Worm (Caenorhabditis elegans) whole organism, early embryonic: ENCODE results near the gene F55F10.1.
"Not testable (repeated sequence)": the region's sequence is repeated elsewhere in the genome, so short reads cannot be mapped to it uniquely, and the experiment has no call there.

Experiments used
- B0310.2 ChIP-seq: sonication (generic microtip); optimal IDR thresholded peaks from 2 replicates; lab custom pipeline; 2016; ENCODE audit warnings: mild to moderate bottlenecking, missing genetic modification characterization, missing compliant biosample characterization
- F13C5.2 ChIP-seq: sonication (generic microtip); optimal IDR thresholded peaks from 2 replicates; lab custom pipeline; 2017; ENCODE audit warnings: mild to moderate bottlenecking, missing genetic modification characterization, inconsistent platforms, missing compliant biosample characterization
- aly-1 ChIP-seq: sonication (generic microtip); optimal IDR thresholded peaks from 2 replicates; lab custom pipeline; 2016; ENCODE audit warnings: missing genetic modification characterization, missing compliant biosample characterization
- ama-1 ChIP-seq: fragments of 150-350 bp; optimal IDR thresholded peaks from 2 replicates; lab custom pipeline; 2014
- ceh-13 ChIP-seq: fragments of 200-800 bp; sonication (Bioruptor generic); optimal IDR thresholded peaks from 2 replicates; lab custom pipeline; 2018; ENCODE audit warnings: mild to moderate bottlenecking, missing genetic modification characterization, missing compliant biosample characterization
- ceh-36 ChIP-seq: sonication (generic microtip); optimal IDR thresholded peaks from 2 replicates; lab custom pipeline; 2016; ENCODE audit warnings: missing genetic modification characterization, inconsistent platforms, missing compliant biosample characterization
- ets-7 ChIP-seq: sonication (generic microtip); optimal IDR thresholded peaks from 2 replicates; lab custom pipeline; 2016; ENCODE audit warnings: missing genotype, missing genetic modification characterization, missing compliant biosample characterization
- flt-1 ChIP-seq: fragments of 200-800 bp; sonication (Bioruptor generic); IDR thresholded peaks from 2 replicates; pipeline ENCODE4 v1.3.6; 2022; ENCODE audit warnings: missing genetic modification characterization, missing compliant biosample characterization
- hmbx-1 ChIP-seq: sonication (generic microtip); optimal IDR thresholded peaks from 2 replicates; lab custom pipeline; 2016; ENCODE audit warnings: mild to moderate bottlenecking, missing genetic modification characterization, missing compliant biosample characterization
- hmg-4 ChIP-seq: fragments of 200-800 bp; sonication (Bioruptor generic); optimal IDR thresholded peaks from 2 replicates; lab custom pipeline; 2018; ENCODE audit warnings: mild to moderate bottlenecking, missing genetic modification characterization, missing compliant biosample characterization
- hnd-1 ChIP-seq: sonication (generic microtip); optimal IDR thresholded peaks from 2 replicates; lab custom pipeline; 2016; ENCODE audit warnings: missing genetic modification characterization, missing compliant biosample characterization
- pes-1 ChIP-seq: fragments of 200-800 bp; sonication (Bioruptor generic); IDR thresholded peaks from 2 replicates; pipeline ENCODE4 v1.3.6; 2022; ENCODE audit warnings: missing genetic modification reagents, missing genetic modification characterization, missing compliant biosample characterization
- scrt-1 ChIP-seq: fragments of 200-800 bp; sonication (Bioruptor generic); IDR thresholded peaks from 2 replicates; pipeline ENCODE4 v1.3.6; 2022; ENCODE audit warnings: missing genetic modification characterization, missing compliant biosample characterization
- sea-1 ChIP-seq: fragments of 200-800 bp; sonication (Bioruptor generic); conservative IDR thresholded peaks from 2 replicates; pipeline ENCODE4 v1.3.6; 2022; ENCODE audit warnings: missing genetic modification characterization, missing compliant biosample characterization
- tbx-11 ChIP-seq: fragments of 200-800 bp; sonication (Bioruptor generic); IDR thresholded peaks from 2 replicates; pipeline ENCODE4 v1.3.6; 2022; ENCODE audit warnings: missing genetic modification characterization, missing compliant biosample characterization
- tbx-37 ChIP-seq: fragments of 200-800 bp; sonication (Bioruptor generic); conservative IDR thresholded peaks from 2 replicates; pipeline ENCODE4 v1.3.6; 2022; ENCODE audit warnings: missing genetic modification reagents, missing genetic modification characterization, missing compliant biosample characterization
- tra-4 ChIP-seq: sonication (generic microtip); optimal IDR thresholded peaks from 2 replicates; lab custom pipeline; 2017; ENCODE audit warnings: missing genetic modification characterization, missing compliant biosample characterization

Gene F55F10.1

ce11 chrIV:4338217-4338616, 22.4 kb upstream of the F55F10.1 start:
- TF ChIP-seq scrt-1 (GFP tag; lab: Robert Waterston, UW) (no peak), hnd-1 (tag; lab: Kevin White, UChicago) (no peak), hmbx-1 (tag; lab: Kevin White, UChicago) (no peak), ama-1 (lab: Kevin White, UChicago) (no peak), tbx-11 (GFP tag; lab: Robert Waterston, UW) (no peak), flt-1 (GFP tag; lab: Robert Waterston, UW) (no peak), pes-1 (GFP tag; lab: Robert Waterston, UW) (no peak), ets-7 (no peak), B0310.2 (tag; lab: Kevin White, UChicago) (no peak), ceh-13 (GFP tag; lab: Kevin White, UChicago) (no peak), ceh-36 (tag; lab: Kevin White, UChicago) (no peak), aly-1 (tag; lab: Kevin White, UChicago) (no peak), F13C5.2 (tag; lab: Kevin White, UChicago) (no peak), hmg-4 (GFP tag; lab: Kevin White, UChicago) (no peak), tra-4 (no peak), sea-1 (GFP tag; lab: Robert Waterston, UW) (no peak)

- no peak for TF ChIP-seq F13C5.2 (tag; lab: Kevin White, UChicago)
- no peak for TF ChIP-seq tbx-11 (GFP tag; lab: Robert Waterston, UW)
- TF ChIP-seq aly-1 (tag; lab: Kevin White, UChicago): no peak
- TF ChIP-seq tbx-37 (GFP tag; lab: Robert Waterston, UW): no peak
- TF ChIP-seq scrt-1 (GFP tag; lab: Robert Waterston, UW): no peak
- TF ChIP-seq pes-1 (GFP tag; lab: Robert Waterston, UW): no peak
- no peak for TF ChIP-seq ceh-36 (tag; lab: Kevin White, UChicago)
- TF ChIP-seq ama-1 (lab: Kevin White, UChicago): no peak
- no peak for TF ChIP-seq flt-1 (GFP tag; lab: Robert Waterston, UW)
- TF ChIP-seq ets-7: no peak
- no peak for TF ChIP-seq hnd-1 (tag; lab: Kevin White, UChicago)
Measured at ce11 chrIV:4344828-4345227, 15.8 kb upstream of the F55F10.1 start.

- TF ChIP-seq hnd-1 (tag; lab: Kevin White, UChicago): no peak
- no peak for TF ChIP-seq F13C5.2 (tag; lab: Kevin White, UChicago)
- no peak for TF ChIP-seq B0310.2 (tag; lab: Kevin White, UChicago)
Measured at ce11 chrIV:4346512-4346911, 14.1 kb upstream of the F55F10.1 start, which contains the start of gene oac-52. oac-52 (minus strand) TSS chrIV:4346612.

- TF ChIP-seq ama-1 (lab: Kevin White, UChicago) (peak; percentile 53), pes-1 (GFP tag; lab: Robert Waterston, UW) (0 out of 2 replicates have a peak, but pooled peaks have one; percentile 24), tra-4 (no peak), ets-7 (no peak)
Measured at ce11 chrIV:4347578-4348003, 13.0 kb upstream of the F55F10.1 start.

ce11 chrIV:4348146-4348545, 12.5 kb upstream of the F55F10.1 start, which contains the start of gene W03B1.5:
W03B1.5 (plus strand) TSS chrIV:4348446.
- TF ChIP-seq B0310.2 (tag; lab: Kevin White, UChicago); ama-1 (lab: Kevin White, UChicago); tbx-11 (GFP tag; lab: Robert Waterston, UW): not testable (repeated sequence)

- no peak for TF ChIP-seq ceh-13 (GFP tag; lab: Kevin White, UChicago)
- no peak for TF ChIP-seq ama-1 (lab: Kevin White, UChicago)
- TF ChIP-seq pes-1 (GFP tag; lab: Robert Waterston, UW): no peak
- TF ChIP-seq ets-7: no peak
- TF ChIP-seq aly-1 (tag; lab: Kevin White, UChicago): no peak
- no peak for TF ChIP-seq tbx-11 (GFP tag; lab: Robert Waterston, UW)
- TF ChIP-seq hnd-1 (tag; lab: Kevin White, UChicago): no peak
- no peak for TF ChIP-seq flt-1 (GFP tag; lab: Robert Waterston, UW)
- no peak for TF ChIP-seq tbx-37 (GFP tag; lab: Robert Waterston, UW)
- TF ChIP-seq hmbx-1 (tag; lab: Kevin White, UChicago): no peak
- no peak for TF ChIP-seq sea-1 (GFP tag; lab: Robert Waterston, UW)
- TF ChIP-seq F13C5.2 (tag; lab: Kevin White, UChicago): no peak
- no peak for TF ChIP-seq B0310.2 (tag; lab: Kevin White, UChicago)
Measured at ce11 chrIV:4356879-4357278, 3.8 kb upstream of the F55F10.1 start, which contains the start of gene W03B1.9. W03B1.9 (minus strand) TSS chrIV:4356979.

ce11 chrIV:4357296-4357695, 3.3 kb upstream of the F55F10.1 start, which contains the start of gene sars-2:
sars-2 (plus strand) TSS chrIV:4357636.
- TF ChIP-seq flt-1 (GFP tag; lab: Robert Waterston, UW) (no peak), tbx-11 (GFP tag; lab: Robert Waterston, UW) (no peak), ceh-36 (tag; lab: Kevin White, UChicago) (no peak), hmbx-1 (tag; lab: Kevin White, UChicago) (no peak), tra-4 (no peak), ama-1 (lab: Kevin White, UChicago) (no peak), hmg-4 (GFP tag; lab: Kevin White, UChicago) (no peak), ets-7 (no peak), ceh-13 (GFP tag; lab: Kevin White, UChicago) (no peak), scrt-1 (GFP tag; lab: Robert Waterston, UW) (no peak), hnd-1 (tag; lab: Kevin White, UChicago) (no peak), sea-1 (GFP tag; lab: Robert Waterston, UW) (no peak), aly-1 (tag; lab: Kevin White, UChicago) (no peak), pes-1 (GFP tag; lab: Robert Waterston, UW) (no peak), tbx-37 (GFP tag; lab: Robert Waterston, UW) (no peak), F13C5.2 (tag; lab: Kevin White, UChicago) (no peak), B0310.2 (tag; lab: Kevin White, UChicago) (no peak)
